Worm (Caenorhabditis elegans): Measurements from ENCODE around the gene idpb-5.

idpb-5 gene

ce11 chrV:11888656-11889055, 49.3 kb downstream of the idpb-5 start:
- no peak for TF ChIP-seq unc-55 (GFP tag; optimal IDR thresholded peaks at IDR 0.05)
- TF ChIP-seq nhr-23 (tag; optimal IDR thresholded peaks at IDR 0.05), result no peak
- TF ChIP-seq lin-13 (GFP tag; optimal IDR thresholded peaks at IDR 0.05), result peak; percentile 21
- no peak for TF ChIP-seq ceh-82 (tag; optimal IDR thresholded peaks at IDR 0.05)

DNA sequence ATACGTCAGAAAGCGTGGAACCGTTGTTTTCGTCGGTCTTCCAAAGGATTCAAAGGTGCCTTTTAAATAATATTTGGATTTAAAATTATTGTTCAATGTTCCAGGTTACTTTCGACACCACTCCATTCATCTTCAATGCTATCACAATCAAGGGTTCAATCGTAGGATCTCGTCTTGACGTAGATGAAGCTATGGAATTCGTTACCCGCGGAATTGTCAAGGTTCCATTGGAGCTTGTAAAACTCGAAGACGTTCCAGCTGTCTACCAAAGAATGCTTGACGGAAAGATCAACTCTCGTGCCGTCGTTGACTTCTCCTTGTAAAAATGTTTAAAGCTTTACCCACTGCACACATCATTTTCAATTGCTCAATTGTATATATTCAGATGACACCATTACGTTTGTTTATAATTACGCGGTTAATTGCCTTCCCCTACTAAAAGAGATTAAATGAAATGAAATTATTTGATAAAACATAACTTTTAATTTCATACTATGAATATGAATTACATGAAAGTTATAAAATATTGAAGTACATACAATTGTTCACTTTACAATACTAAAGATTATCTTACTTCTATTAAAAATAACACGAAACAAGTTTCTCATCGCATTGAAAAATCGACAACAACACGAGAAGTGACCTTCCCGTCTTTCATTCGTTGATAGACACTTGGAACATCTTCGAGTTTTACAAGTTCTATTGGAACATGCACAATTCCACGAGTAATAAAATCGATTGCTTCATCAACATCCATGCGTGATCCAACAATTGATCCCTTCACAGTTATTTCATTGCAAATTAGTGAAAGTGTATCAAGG, 50.0 kb downstream of the idpb-5 start:
- TF ChIP-seq lsy-2 (tag; optimal IDR thresholded peaks at IDR 0.05), result peak in 1 of 2 experiments; percentile 70
- peak; percentile 52 for TF ChIP-seq gmeb-1 (tag; optimal IDR thresholded peaks at IDR 0.05)
- no peak for TF ChIP-seq dmd-4 (tag; optimal IDR thresholded peaks at IDR 0.05)
- TF ChIP-seq nhr-77 (tag; optimal IDR thresholded peaks at IDR 0.05), result no peak
- no peak for TF ChIP-seq unc-39 (tag; optimal IDR thresholded peaks at IDR 0.05)
- no peak for TF ChIP-seq mdl-1 (tag; optimal IDR thresholded peaks at IDR 0.05)
- TF ChIP-seq ztf-1 (GFP tag; conservative IDR thresholded peaks at IDR 0.05), result no peak
- TF ChIP-seq ceh-82 (tag; optimal IDR thresholded peaks at IDR 0.05), result no peak
- no peak for TF ChIP-seq C34F6.9 (tag; optimal IDR thresholded peaks at IDR 0.05)
- TF ChIP-seq sma-3 (GFP tag; optimal IDR thresholded peaks at IDR 0.05), result no peak
- peak; percentile 62 for TF ChIP-seq nhr-6 (tag; optimal IDR thresholded peaks at IDR 0.05)
- no peak for TF ChIP-seq unc-55 (GFP tag; optimal IDR thresholded peaks at IDR 0.05)
- TF ChIP-seq sma-9 (GFP tag; optimal IDR thresholded peaks at IDR 0.05), result peak; percentile 41
- no peak for TF ChIP-seq sma-9 (tag; optimal IDR thresholded peaks at IDR 0.05)
- TF ChIP-seq aly-2 (tag; optimal IDR thresholded peaks at IDR 0.05), result no peak
- TF ChIP-seq nhr-129 (tag; optimal IDR thresholded peaks at IDR 0.05), result peak; percentile 53
- peak; percentile 62 for TF ChIP-seq Y55F3AM.14 (GFP tag; optimal IDR thresholded peaks at IDR 0.05)
- peak; percentile 33 for TF ChIP-seq fos-1 (tag; optimal IDR thresholded peaks at IDR 0.05)
- peak; percentile 60 for TF ChIP-seq ztf-4 (tag; optimal IDR thresholded peaks at IDR 0.05)
- no peak for TF ChIP-seq nhr-12 (tag; optimal IDR thresholded peaks at IDR 0.05)
- TF ChIP-seq crh-2 (tag; optimal IDR thresholded peaks at IDR 0.05), result peak; percentile 9
- TF ChIP-seq nhr-23 (tag; optimal IDR thresholded peaks at IDR 0.05), result no peak
- no peak for TF ChIP-seq nhr-10 (tag; optimal IDR thresholded peaks at IDR 0.05)
- no peak for TF ChIP-seq snpc-4 (tag; optimal IDR thresholded peaks at IDR 0.05)
- TF ChIP-seq mab-5 (tag; optimal IDR thresholded peaks at IDR 0.05), result peak; percentile 21
- TF ChIP-seq ama-1 (optimal IDR thresholded peaks at IDR 0.05), result peak; percentile 56
- TF ChIP-seq egl-27 (tag; optimal IDR thresholded peaks at IDR 0.05), result no peak
- no peak for TF ChIP-seq lin-11 (tag; optimal IDR thresholded peaks at IDR 0.05)
- no peak for TF ChIP-seq elt-3 (tag; optimal IDR thresholded peaks at IDR 0.05)
- TF ChIP-seq blmp-1 (tag; optimal IDR thresholded peaks at IDR 0.05; ENCODE audit: insufficient read depth), result peak; percentile 45
- TF ChIP-seq lin-13 (GFP tag; optimal IDR thresholded peaks at IDR 0.05), result peak; percentile 14
- peak; percentile 7 for TF ChIP-seq nhr-21 (tag; optimal IDR thresholded peaks at IDR 0.05)
- TF ChIP-seq mbf-1 (tag; optimal IDR thresholded peaks at IDR 0.05), result no peak
